Fruit fly (Drosophila melanogaster) whole organism, pupa: ENCODE data around the gene by.

ENCODE experiments used
- CG10348 ChIP-seq: fragments of 200-800 bp; sonication (Bioruptor generic); IDR thresholded peaks from 2 replicates; pipeline ENCODE4 v1.3.6; 2022; ENCODE audit warnings: missing biosample characterization, missing genetic modification characterization
- CG12605 ChIP-seq: fragments of 200-800 bp; sonication (Bioruptor generic); IDR thresholded peaks from 2 replicates; pipeline ENCODE4 v1.3.6; 2022; ENCODE audit warnings: missing biosample characterization, missing genetic modification characterization
- CG13204 ChIP-seq: fragments of 200-800 bp; sonication (Bioruptor generic); optimal IDR thresholded peaks from 2 replicates; lab custom pipeline; 2018; ENCODE audit warnings: missing biosample characterization, mild to moderate bottlenecking, missing genetic modification characterization, moderate library complexity
- CG14655 ChIP-seq: fragments of 200-800 bp; sonication (Bioruptor generic); optimal IDR thresholded peaks from 3 replicates; lab custom pipeline; 2017; ENCODE audit warnings: mild to moderate bottlenecking, missing biosample characterization, missing genetic modification reagents, missing genetic modification characterization
- CG15710 ChIP-seq: fragments of 200-800 bp; sonication (Bioruptor generic); optimal IDR thresholded peaks from 2 replicates; lab custom pipeline; 2018; ENCODE audit warnings: missing biosample characterization, mild to moderate bottlenecking, missing genetic modification characterization, moderate library complexity
- CG17806 ChIP-seq: fragments of 200-800 bp; sonication (Bioruptor generic); optimal IDR thresholded peaks from 2 replicates; lab custom pipeline; 2018; ENCODE audit warnings: missing biosample characterization, mild to moderate bottlenecking, missing genetic modification characterization, moderate library complexity
- CG32121 ChIP-seq: fragments of 200-800 bp; sonication (Bioruptor generic); IDR thresholded peaks from 2 replicates; pipeline ENCODE4 v1.3.6; 2022; ENCODE audit warnings: missing biosample characterization, missing genetic modification characterization
- CG34367 ChIP-seq: fragments of 200-800 bp; sonication (Bioruptor generic); optimal IDR thresholded peaks from 2 replicates; lab custom pipeline; 2018; ENCODE audit warnings: missing biosample characterization, mild to moderate bottlenecking, missing genetic modification characterization
- CG4496 ChIP-seq: fragments of 200-800 bp; sonication (Bioruptor generic); IDR thresholded peaks from 3 replicates; pipeline ENCODE4 v1.3.6; 2022; ENCODE audit warnings: missing biosample characterization, missing genetic modification characterization
- CG8159 ChIP-seq: fragments of 200-800 bp; sonication (Bioruptor generic); optimal IDR thresholded peaks from 3 replicates; lab custom pipeline; 2018; ENCODE audit warnings: missing biosample characterization, mild to moderate bottlenecking, missing genetic modification characterization, moderate library complexity
- CG8301 ChIP-seq: fragments of 200-800 bp; sonication (Bioruptor generic); optimal IDR thresholded peaks from 2 replicates; lab custom pipeline; 2018; ENCODE audit warnings: missing biosample characterization, mild to moderate bottlenecking, missing genetic modification characterization
- CG9948 ChIP-seq: fragments of 200-800 bp; sonication (Bioruptor generic); optimal IDR thresholded peaks from 2 replicates; lab custom pipeline; 2018; ENCODE audit warnings: missing biosample characterization, mild to moderate bottlenecking, missing genetic modification characterization, moderate library complexity
- D1 ChIP-seq: fragments of 200-800 bp; sonication (Bioruptor generic); optimal IDR thresholded peaks from 2 replicates; lab custom pipeline; 2018; ENCODE audit warnings: missing biosample characterization, mild to moderate bottlenecking, missing genetic modification characterization, moderate library complexity
- EcR ChIP-seq: fragments of 200-800 bp; sonication (Bioruptor generic); optimal IDR thresholded peaks from 3 replicates; lab custom pipeline; 2019; ENCODE audit warnings: missing biosample characterization, missing genetic modification characterization, mild to moderate bottlenecking, moderate library complexity, missing genetic modification reagents
- Ets98B ChIP-seq: fragments of 200-800 bp; sonication (Bioruptor generic); IDR thresholded peaks from 2 replicates; pipeline ENCODE4 v1.3.6; 2022; ENCODE audit warnings: missing biosample characterization, missing genetic modification characterization
- Pif1A ChIP-seq: fragments of 200-800 bp; sonication (Bioruptor generic); optimal IDR thresholded peaks from 3 replicates; lab custom pipeline; 2016; ENCODE audit warnings: missing biosample characterization, missing genetic modification characterization
- Pif1B ChIP-seq: fragments of 200-800 bp; sonication (Bioruptor generic); optimal IDR thresholded peaks from 3 replicates; lab custom pipeline; 2016; ENCODE audit warnings: missing biosample characterization, missing genetic modification characterization
- Snoo ChIP-seq: fragments of 200-800 bp; sonication (Bioruptor generic); optimal IDR thresholded peaks from 3 replicates; lab custom pipeline; 2017; ENCODE audit warnings: missing biosample characterization, mild to moderate bottlenecking, missing genetic modification characterization, inconsistent platforms
- fd96Ca ChIP-seq: fragments of 200-800 bp; sonication (Bioruptor generic); IDR thresholded peaks from 3 replicates; pipeline ENCODE4 v1.3.6; 2022; ENCODE audit warnings: missing biosample characterization, missing genetic modification characterization
- gl ChIP-seq: fragments of 200-800 bp; sonication (Bioruptor generic); optimal IDR thresholded peaks from 2 replicates; lab custom pipeline; 2018; ENCODE audit warnings: missing biosample characterization, mild to moderate bottlenecking, missing genetic modification characterization
- rn ChIP-seq: fragments of 200-800 bp; sonication (Bioruptor generic); IDR thresholded peaks from 2 replicates; pipeline ENCODE4 v1.3.6; 2022; ENCODE audit warnings: missing biosample characterization, missing genetic modification characterization

by gene

dm6 chr3R:9534595-9535217 lies 1.9 kb upstream of the by start:
- no peak for TF ChIP-seq fd96Ca (GFP tag; lab: Robert Waterston, UW)
- peak; percentile 53 for TF ChIP-seq CG12605
- peak; percentile 69 for TF ChIP-seq EcR (GFP tag; lab: Kevin White, UChicago)
- TF ChIP-seq Ets98B: peak; percentile 7; the same call in 1 of the 2 replicates
- TF ChIP-seq CG4496: peak; percentile 27; the same call in 2 of the 3 replicates

dm6 chr3R:9534125-9534496 lies 1.3 kb upstream of the by start:
- TF ChIP-seq CG14655 (GFP tag; lab: Kevin White, UChicago) (peak; percentile 93), CG8301 (peak; percentile 94), CG34367 (peak; percentile 86), rn (GFP tag; lab: Robert Waterston, UW) (peak; percentile 82), CG12605 (peak; percentile 83), Ets98B (peak; percentile 93), CG9948 (tag; lab: Kevin White, UChicago) (peak; percentile 91), Pif1A (GFP tag; lab: Kevin White, UChicago) (peak; percentile 87), CG10348 (GFP tag; lab: Robert Waterston, UW) (peak; percentile 44; the same call in 1 of the 2 replicates), CG32121 (peak; percentile 91), EcR (GFP tag; lab: Kevin White, UChicago) (no peak), gl (tag; lab: Kevin White, UChicago) (peak; percentile 45), fd96Ca (GFP tag; lab: Robert Waterston, UW) (peak; percentile 51; the same call in 1 of the 3 replicates), CG8159 (tag; lab: Kevin White, UChicago) (peak; percentile 90), Snoo (tag; lab: Kevin White, UChicago) (peak; percentile 79), CG4496 (peak; percentile 96), D1 (peak; percentile 85), CG15710 (peak; percentile 85), CG17806 (tag; lab: Kevin White, UChicago) (peak; percentile 90), CG13204 (GFP tag; lab: Kevin White, UChicago) (peak; percentile 22), Pif1B (GFP tag; lab: Kevin White, UChicago) (peak; percentile 75)

- TF ChIP-seq CG17806 (tag; lab: Kevin White, UChicago) (peak; percentile 91), CG9948 (tag; lab: Kevin White, UChicago) (peak; percentile 96), CG8159 (tag; lab: Kevin White, UChicago) (peak; percentile 97), CG32121 (peak; percentile 91), Snoo (tag; lab: Kevin White, UChicago) (peak; percentile 98), rn (GFP tag; lab: Robert Waterston, UW) (peak; percentile 66), CG12605 (peak; percentile 44; the same call in 1 of the 2 replicates), CG13204 (GFP tag; lab: Kevin White, UChicago) (peak; percentile 89), CG4496 (peak; percentile 90; the same call in 2 of the 3 replicates), CG14655 (GFP tag; lab: Kevin White, UChicago) (peak; percentile 99), gl (tag; lab: Kevin White, UChicago) (peak; percentile 85), Pif1A (GFP tag; lab: Kevin White, UChicago) (peak; percentile 98), Ets98B (peak; percentile 77; the same call in 1 of the 2 replicates), Pif1B (GFP tag; lab: Kevin White, UChicago) (peak; percentile 97), CG8301 (peak; percentile 98), EcR (GFP tag; lab: Kevin White, UChicago) (peak; percentile 48), CG10348 (GFP tag; lab: Robert Waterston, UW) (peak; percentile 75), D1 (peak; percentile 95), CG15710 (peak; percentile 94), fd96Ca (GFP tag; lab: Robert Waterston, UW) (peak; percentile 93), CG34367 (peak; percentile 92)
- TF ChIP-seq, all 21 proteins: peak for 21
Observed at dm6 chr3R:9533181-9534124, 642 bp upstream of the by start.

dm6 chr3R:9529913-9530312 lies 2.9 kb downstream of the by start:
- TF ChIP-seq CG14655 (GFP tag; lab: Kevin White, UChicago): no peak
- TF ChIP-seq CG13204 (GFP tag; lab: Kevin White, UChicago): no peak
- no peak for TF ChIP-seq CG15710
- no peak for TF ChIP-seq CG32121
- TF ChIP-seq Pif1B (GFP tag; lab: Kevin White, UChicago): no peak
- no peak for TF ChIP-seq fd96Ca (GFP tag; lab: Robert Waterston, UW)
- no peak for TF ChIP-seq EcR (GFP tag; lab: Kevin White, UChicago)
- TF ChIP-seq Ets98B: no peak
- no peak for TF ChIP-seq CG17806 (tag; lab: Kevin White, UChicago)
- TF ChIP-seq rn (GFP tag; lab: Robert Waterston, UW): no peak
- no peak for TF ChIP-seq CG12605
- TF ChIP-seq Snoo (tag; lab: Kevin White, UChicago): no peak

- TF ChIP-seq EcR (GFP tag; lab: Kevin White, UChicago) (no peak), gl (tag; lab: Kevin White, UChicago) (no peak)
- TF ChIP-seq, all 21 proteins: peak for 0
Observed at dm6 chr3R:9529387-9529897, 3.4 kb downstream of the by start.
